Fruit fly (Drosophila melanogaster) whole organism: ENCODE measurements around the gene CG8837.
A peak's percentile ranks its signal among the peaks of the same experiment; 100 is the strongest.

ENCODE experiments used
- Dll ChIP-seq: fragments of >200 bp; optimal IDR thresholded peaks from 2 replicates; lab custom pipeline; 2017
- EcR ChIP-seq, 2 experiments: fragments of >200 bp; optimal IDR thresholded peaks; 2 replicates each; lab custom pipeline; 2017; ENCODE audit warnings: missing biosample characterization in 2 of 2, missing genetic modification characterization in 2 of 2, missing genetic modification reagents in 2 of 2
- pan ChIP-seq: fragments of >200 bp; optimal IDR thresholded peaks from 2 replicates; lab custom pipeline; 2017
- psq ChIP-seq: fragments of >200 bp; optimal IDR thresholded peaks from 2 replicates; lab custom pipeline; 2017
- usp ChIP-seq: fragments of >200 bp; optimal IDR thresholded peaks from 2 replicates; lab custom pipeline; 2017; ENCODE audit warnings: missing biosample characterization, missing genetic modification characterization, mixed read lengths

DNA sequence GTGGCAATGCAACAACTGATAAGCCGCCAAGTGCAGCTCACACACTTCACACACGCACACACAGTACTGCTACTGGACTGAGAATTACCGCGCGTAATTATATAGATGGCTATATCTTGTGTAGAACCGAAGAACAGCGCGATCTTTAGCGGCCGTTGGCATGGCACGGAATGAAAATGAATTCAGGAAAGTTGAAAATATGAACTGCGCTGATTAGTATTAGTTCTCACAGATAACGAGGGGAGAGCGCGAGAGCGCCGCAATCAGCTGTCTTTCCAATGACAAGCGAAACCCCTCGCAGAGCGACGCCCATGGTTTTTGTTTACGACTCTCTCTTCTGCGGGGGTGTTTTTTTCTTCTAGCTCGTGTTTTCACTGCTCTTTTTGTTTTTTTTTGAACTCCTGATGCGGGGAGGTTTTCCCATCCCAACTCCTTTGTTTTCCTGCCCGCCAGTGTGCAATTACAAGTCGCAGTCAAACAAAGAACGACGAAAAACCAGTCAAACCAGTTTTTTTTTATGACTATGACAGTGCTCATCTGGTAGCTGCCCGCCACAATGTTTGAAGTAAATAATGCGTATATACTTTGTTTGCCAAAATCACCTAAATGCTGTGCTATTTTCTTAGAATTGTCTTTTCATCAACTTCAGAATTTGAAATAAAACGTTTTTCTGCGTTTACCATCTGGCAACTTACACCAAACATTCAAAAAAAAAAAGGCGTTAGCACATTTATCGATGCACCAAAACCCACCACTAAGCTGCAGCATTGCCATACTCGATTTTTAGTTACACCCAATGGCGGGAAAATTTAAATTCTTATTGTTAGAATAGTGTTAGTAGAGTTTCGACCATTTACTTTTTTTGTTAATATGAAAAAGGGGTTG lies 16.8 kb upstream of the CG8837 start, which contains the start of gene CG9663:
- TF ChIP-seq usp (no peak), EcR (GFP tag; optimal IDR thresholded peaks at IDR 0.05; lab: Kevin White, UChicago) (peak in 1 of 2 experiments; percentile 5), pan (no peak), Dll (lab: Kevin White, UChicago) (no peak), psq (lab: Kevin White, UChicago) (no peak)
